Worm (Caenorhabditis elegans): ENCODE data around the gene gnrr-5.

- TF ChIP-seq pha-4 (tag; optimal IDR thresholded peaks at IDR 0.05), result no peak
- TF ChIP-seq unc-62 (GFP tag; optimal IDR thresholded peaks at IDR 0.05), result peak; percentile 34
- TF ChIP-seq nhr-76 (tag; optimal IDR thresholded peaks at IDR 0.05), result no peak
- TF ChIP-seq elt-1 (tag; optimal IDR thresholded peaks at IDR 0.05; ENCODE audit: borderline replicate concordance, insufficient read depth), result no peak
- TF ChIP-seq unc-120 (tag; optimal IDR thresholded peaks at IDR 0.05; ENCODE audit: poor library complexity, severe bottlenecking), result no peak
- no peak for TF ChIP-seq snpc-4 (tag; optimal IDR thresholded peaks at IDR 0.05)
- no peak for TF ChIP-seq blmp-1 (tag; optimal IDR thresholded peaks at IDR 0.05)
- no peak for TF ChIP-seq ztf-11 (tag; optimal IDR thresholded peaks at IDR 0.05)
- no peak for TF ChIP-seq lin-13 (tag; optimal IDR thresholded peaks at IDR 0.05)
- no peak for TF ChIP-seq zip-8 (tag; optimal IDR thresholded peaks at IDR 0.05)
- no peak for TF ChIP-seq unc-39 (tag; optimal IDR thresholded peaks at IDR 0.05)
- TF ChIP-seq nhr-237 (tag; optimal IDR thresholded peaks at IDR 0.05), result no peak
These were observed 41.6 kb upstream of the gnrr-5 start for ce11 chrV:4496104-4496586.

Data from whole organism, mixed stage, embryonic.